Fruit fly (Drosophila melanogaster) whole organism, wandering third instar larva: ENCODE measurements around the gene CG3355.

ENCODE experiments used
- Abd-B ChIP-seq: fragments of >200 bp; optimal IDR thresholded peaks from 2 replicates; lab custom pipeline; 2017; ENCODE audit warnings: missing biosample characterization, missing genetic modification characterization
- CG32264 ChIP-seq: fragments of 200-800 bp; sonication (Bioruptor generic); optimal IDR thresholded peaks from 2 replicates; lab custom pipeline; 2016; ENCODE audit warnings: missing biosample characterization, missing genetic modification characterization
- CG9705 ChIP-seq: fragments of 200-800 bp; sonication (Bioruptor generic); optimal IDR thresholded peaks from 2 replicates; lab custom pipeline; 2018; ENCODE audit warnings: missing biosample characterization, mild to moderate bottlenecking, missing genetic modification characterization
- CrebA ChIP-seq: fragments of 200-800 bp; sonication (Bioruptor generic); optimal IDR thresholded peaks from 2 replicates; lab custom pipeline; 2016; ENCODE audit warnings: missing biosample characterization, mild to moderate bottlenecking, missing genetic modification characterization, borderline replicate concordance
- Dfd ChIP-seq: fragments of >200 bp; optimal IDR thresholded peaks from 2 replicates; lab custom pipeline; 2017; ENCODE audit warnings: missing biosample characterization, missing genetic modification characterization
- GATAd ChIP-seq: sonication (Bioruptor generic); optimal IDR thresholded peaks from 2 replicates; lab custom pipeline; 2016; ENCODE audit warnings: missing biosample characterization, missing genetic modification characterization
- HLH106 ChIP-seq: fragments of 200-800 bp; optimal IDR thresholded peaks from 3 replicates; lab custom pipeline; 2019; ENCODE audit warnings: missing biosample characterization, mild to moderate bottlenecking, missing genetic modification characterization, moderate library complexity
- Hr78 ChIP-seq: fragments of >200 bp; optimal IDR thresholded peaks from 2 replicates; lab custom pipeline; 2017; ENCODE audit warnings: missing biosample characterization, missing genetic modification characterization
- Hr83 ChIP-seq: fragments of 200-300 bp; sonication (Bioruptor generic); optimal IDR thresholded peaks from 2 replicates; lab custom pipeline; 2016; ENCODE audit warnings: missing biosample characterization, mild to moderate bottlenecking, missing genetic modification characterization, moderate library complexity; ENCODE audit not compliant: poor library complexity, severe bottlenecking
- Jra ChIP-seq: sonication (Bioruptor generic); optimal IDR thresholded peaks from 2 replicates; lab custom pipeline; 2016; ENCODE audit warnings: missing biosample characterization, missing genetic modification characterization
- Mio ChIP-seq: sonication (Bioruptor generic); optimal IDR thresholded peaks from 2 replicates; lab custom pipeline; 2016; ENCODE audit warnings: missing biosample characterization, missing genetic modification characterization
- Myc ChIP-seq: fragments of >200 bp; optimal IDR thresholded peaks from 2 replicates; lab custom pipeline; 2017
- N ChIP-seq: fragments of >200 bp; optimal IDR thresholded peaks from 2 replicates; lab custom pipeline; 2018; ENCODE audit warnings: missing biosample characterization, missing external identifiers, missing genetic modification characterization
- OdsH ChIP-seq: fragments of 200-800 bp; sonication (Bioruptor generic); optimal IDR thresholded peaks from 2 replicates; lab custom pipeline; 2016; ENCODE audit warnings: missing biosample characterization, mild to moderate bottlenecking, missing genetic modification characterization
- Rel ChIP-seq, 2 experiments: fragments of 200-800 bp; sonication (Bioruptor generic) in 1 of 2; optimal IDR thresholded peaks; 2 replicates in 1 of 2; 3 replicates in 1 of 2; lab custom pipeline; 2016 to 2019; ENCODE audit warnings: mild to moderate bottlenecking in 2 of 2, missing biosample characterization in 2 of 2, missing genetic modification characterization in 2 of 2, moderate library complexity in 1 of 2
- Sp1 ChIP-seq: fragments of 200-800 bp; sonication (Bioruptor generic); optimal IDR thresholded peaks from 3 replicates; lab custom pipeline; 2019; ENCODE audit warnings: missing biosample characterization, mild to moderate bottlenecking, missing genetic modification characterization, moderate library complexity
- Vsx2 ChIP-seq: fragments of 200-300, 225-300 bp; sonication (Bioruptor generic); optimal IDR thresholded peaks from 2 replicates; lab custom pipeline; 2018; ENCODE audit warnings: missing biosample characterization, missing genetic modification characterization; ENCODE audit not compliant: partially characterized antibody
- br ChIP-seq: fragments of 200-800 bp; sonication (Bioruptor generic); optimal IDR thresholded peaks from 2 replicates; lab custom pipeline; 2016; ENCODE audit warnings: missing biosample characterization, missing genetic modification characterization
- brk ChIP-seq: fragments of 200-800 bp; sonication (Bioruptor generic); optimal IDR thresholded peaks from 2 replicates; lab custom pipeline; 2016; ENCODE audit warnings: missing biosample characterization, mild to moderate bottlenecking, missing genetic modification characterization
- dl ChIP-seq, 2 experiments: fragments of 175-275, 200-275 bp in 1 of 2; fragments of 200-275 bp in 1 of 2; sonication (Bioruptor generic); optimal IDR thresholded peaks; lab custom pipeline; 2018; ENCODE audit warnings: mild to moderate bottlenecking in 2 of 2, missing biosample characterization in 2 of 2, missing genetic modification characterization in 2 of 2, moderate library complexity in 2 of 2; ENCODE audit not compliant: partially characterized antibody in 2 of 2, insufficient read depth in 1 of 2
- dmrt93B ChIP-seq: fragments of 200-800 bp; sonication (Bioruptor generic); optimal IDR thresholded peaks from 2 replicates; lab custom pipeline; 2018; ENCODE audit warnings: missing biosample characterization, mild to moderate bottlenecking, missing genetic modification characterization
- dsf ChIP-seq: sonication (Bioruptor generic); optimal IDR thresholded peaks from 2 replicates; lab custom pipeline; 2016; ENCODE audit warnings: missing biosample characterization, missing genetic modification characterization, borderline replicate concordance
- ey ChIP-seq: fragments of 200-800 bp; sonication (Bioruptor generic); optimal IDR thresholded peaks from 2 replicates; lab custom pipeline; 2016; ENCODE audit warnings: missing biosample characterization, missing genetic modification characterization
- foxo ChIP-seq, 2 experiments: fragments of 200-800 bp; sonication (Bioruptor generic); optimal IDR thresholded peaks; 2 replicates in 1 of 2; 3 replicates in 1 of 2; lab custom pipeline; 2016 to 2017; ENCODE audit warnings: missing biosample characterization in 2 of 2, missing genetic modification characterization in 2 of 2
- fru ChIP-seq: fragments of 200-800 bp; sonication (Bioruptor generic); optimal IDR thresholded peaks from 3 replicates; lab custom pipeline; 2016; ENCODE audit warnings: missing biosample characterization, mild to moderate bottlenecking, missing genetic modification characterization
- h ChIP-seq: fragments of 200-800 bp; sonication (Bioruptor generic); optimal IDR thresholded peaks from 3 replicates; lab custom pipeline; 2016; ENCODE audit warnings: missing biosample characterization, mild to moderate bottlenecking, missing genetic modification characterization
- lola ChIP-seq: fragments of >200 bp; optimal IDR thresholded peaks from 2 replicates; lab custom pipeline; 2017; ENCODE audit warnings: missing biosample characterization, missing genetic modification characterization
- pan ChIP-seq: fragments of >200 bp; optimal IDR thresholded peaks from 2 replicates; lab custom pipeline; 2017
- rgr ChIP-seq: fragments of 200-800 bp; sonication (Bioruptor generic); optimal IDR thresholded peaks from 3 replicates; lab custom pipeline; 2016; ENCODE audit warnings: missing biosample characterization, mild to moderate bottlenecking, missing genetic modification characterization
- sage ChIP-seq: fragments of 200-800 bp; sonication (Bioruptor generic); optimal IDR thresholded peaks from 2 replicates; lab custom pipeline; 2016; ENCODE audit warnings: missing biosample characterization, mild to moderate bottlenecking, missing genetic modification characterization
- tai ChIP-seq: sonication (Bioruptor generic); optimal IDR thresholded peaks from 2 replicates; lab custom pipeline; 2016; ENCODE audit warnings: missing biosample characterization, missing genetic modification characterization
- usp ChIP-seq: fragments of >200 bp; optimal IDR thresholded peaks from 2 replicates; lab custom pipeline; 2017; ENCODE audit warnings: missing biosample characterization, missing genetic modification characterization
- woc ChIP-seq: sonication (Bioruptor generic); optimal IDR thresholded peaks from 2 replicates; lab custom pipeline; 2016; ENCODE audit warnings: missing biosample characterization, mild to moderate bottlenecking, missing genetic modification characterization

Gene CG3355

DNA sequence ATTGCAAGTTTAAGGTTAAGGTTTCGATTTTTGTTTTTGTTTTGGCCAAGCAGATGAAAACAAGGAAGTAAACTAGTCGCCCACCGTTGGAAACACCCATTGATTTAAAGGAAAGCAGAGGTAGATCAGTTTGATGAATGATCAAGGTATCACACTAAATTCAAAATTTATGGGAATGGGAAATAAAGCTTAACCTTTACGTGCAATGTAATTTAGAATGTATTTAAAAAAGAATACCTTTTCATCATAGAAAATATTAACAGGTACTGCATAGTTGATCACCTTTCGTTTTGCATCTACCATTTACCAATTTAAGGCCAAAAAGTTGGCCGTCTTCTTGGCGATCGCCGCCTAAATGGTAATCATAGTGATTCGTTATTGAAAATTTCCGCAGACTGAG is 18.2 kb upstream of the CG3355 start:
- TF ChIP-seq rgr (no peak), Jra (GFP tag; lab: Kevin White, UChicago) (no peak), pan (lab: Kevin White, UChicago) (no peak), tai (GFP tag; lab: Kevin White, UChicago) (no peak), Dfd (GFP tag; lab: Kevin White, UChicago) (no peak), dl (GFP tag; optimal IDR thresholded peaks at IDR 0.05; lab: Kevin White, UChicago; ENCODE audit: insufficient read depth in 1 of 2, partially characterized antibody in 2 of 2) (no peak), usp (GFP tag; lab: Kevin White, UChicago) (no peak), GATAd (no peak)

dm6 chr2L:4635376-4635775 is 15.8 kb upstream of the CG3355 start:
- no peak for TF ChIP-seq Hr83 (GFP tag; lab: Kevin White, UChicago)
- no peak for TF ChIP-seq Jra (GFP tag; lab: Kevin White, UChicago)
- TF ChIP-seq foxo (GFP tag; optimal IDR thresholded peaks at IDR 0.05; lab: Kevin White, UChicago) = peak in 1 of 2 experiments; percentile 29
- TF ChIP-seq woc = peak; percentile 12
- TF ChIP-seq ey (GFP tag; lab: Kevin White, UChicago) = peak; percentile 11
- TF ChIP-seq rgr = peak; percentile 19
- no peak for TF ChIP-seq Mio (GFP tag; lab: Kevin White, UChicago)
- peak; percentile 33 for TF ChIP-seq h
- no peak for TF ChIP-seq Myc (lab: Kevin White, UChicago)
- peak; percentile 20 for TF ChIP-seq fru (GFP tag; lab: Kevin White, UChicago)
- TF ChIP-seq brk (GFP tag; lab: Kevin White, UChicago) = no peak
- TF ChIP-seq Hr78 (GFP tag; lab: Kevin White, UChicago) = no peak

DNA sequence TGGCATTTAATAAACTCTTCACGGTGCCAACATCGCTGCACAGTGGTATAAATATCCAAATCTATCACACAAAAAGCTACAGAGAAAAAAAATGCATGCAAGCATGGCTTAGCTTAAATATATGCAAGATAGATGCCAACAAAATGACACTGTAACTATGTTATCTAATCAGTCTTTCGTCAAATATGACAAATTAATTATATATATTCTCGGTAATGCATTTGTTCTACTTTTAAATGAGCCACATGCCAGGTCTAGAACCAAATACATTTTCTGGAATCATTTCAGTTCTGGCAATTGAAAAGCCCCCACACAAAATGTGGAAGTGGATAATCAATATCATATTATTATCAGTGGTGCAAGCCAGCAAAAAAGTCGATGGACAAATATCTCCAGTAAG is 10.2 kb upstream of the CG3355 start, which contains the start of gene BG642163:
Gene BG642163 (plus strand): TSS at position 301 of the 400 bp plus-strand sequence.
- no peak for TF ChIP-seq Rel (GFP tag; optimal IDR thresholded peaks at IDR 0.05; lab: Kevin White, UChicago)
- no peak for TF ChIP-seq Rel (tag; optimal IDR thresholded peaks at IDR 0.05; lab: Kevin White, UChicago)
- TF ChIP-seq sage (GFP tag; lab: Kevin White, UChicago) = no peak
- TF ChIP-seq foxo (GFP tag; optimal IDR thresholded peaks at IDR 0.05; lab: Kevin White, UChicago) = no peak
- no peak for TF ChIP-seq fru (GFP tag; lab: Kevin White, UChicago)
- no peak for TF ChIP-seq OdsH
- TF ChIP-seq N (GFP tag; lab: Kevin White, UChicago) = no peak
- TF ChIP-seq Myc (lab: Kevin White, UChicago) = no peak
- no peak for TF ChIP-seq woc
- no peak for TF ChIP-seq pan (lab: Kevin White, UChicago)
- TF ChIP-seq Dfd (GFP tag; lab: Kevin White, UChicago) = no peak
- TF ChIP-seq Mio (GFP tag; lab: Kevin White, UChicago) = no peak
- no peak for TF ChIP-seq dsf

DNA sequence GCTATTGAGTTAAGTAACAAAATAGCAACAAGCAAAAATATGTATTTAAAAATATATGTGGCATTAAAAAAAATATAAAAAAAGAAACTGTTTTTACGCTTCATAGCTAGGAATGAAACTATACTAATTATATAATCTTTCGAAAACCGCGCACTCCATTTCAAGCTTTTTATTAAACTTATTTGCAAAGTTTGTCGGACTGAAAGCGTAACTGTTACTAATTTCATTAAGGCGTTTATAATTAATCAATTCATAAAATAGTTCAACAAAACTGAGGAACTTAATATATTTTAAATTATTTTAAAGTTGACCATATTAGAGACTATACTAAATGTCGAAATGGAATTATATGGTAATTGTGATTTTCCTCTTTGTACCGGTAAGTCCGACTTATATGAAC is 8.5 kb upstream of the CG3355 start, which contains the start of gene CG15635:
Gene CG15635 (plus strand): TSS at position 301 of the 400 bp plus-strand sequence.
- TF ChIP-seq brk (GFP tag; lab: Kevin White, UChicago) = no peak
- no peak for TF ChIP-seq GATAd
- no peak for TF ChIP-seq Sp1 (GFP tag; lab: Kevin White, UChicago)
- no peak for TF ChIP-seq woc
- no peak for TF ChIP-seq Abd-B
- no peak for TF ChIP-seq dl (GFP tag; optimal IDR thresholded peaks at IDR 0.05; lab: Kevin White, UChicago; ENCODE audit: insufficient read depth in 1 of 2, partially characterized antibody in 2 of 2)

DNA sequence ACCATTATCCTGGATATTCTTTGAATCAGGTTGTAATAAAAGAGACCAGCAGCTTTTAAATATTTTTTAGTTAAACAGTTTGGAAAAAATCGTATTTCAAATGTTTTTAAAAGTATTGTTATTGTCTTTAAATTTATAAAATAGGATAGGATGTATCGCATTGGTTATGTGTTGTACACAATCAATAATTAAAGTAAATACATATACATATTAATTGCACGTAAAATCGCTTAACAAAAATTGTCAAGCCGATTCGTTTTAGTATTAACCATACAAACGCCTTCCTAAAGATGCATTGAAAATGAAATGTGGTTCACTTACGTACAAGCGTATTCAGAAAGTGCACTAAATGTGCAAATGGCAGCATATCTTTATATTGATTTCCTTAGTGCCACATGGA is 4.5 kb upstream of the CG3355 start, which contains the start of gene CG43798:
Gene CG43798 (plus strand): TSS at position 301 of the 400 bp plus-strand sequence.
- TF ChIP-seq sage (GFP tag; lab: Kevin White, UChicago) (no peak), Vsx2 (GFP tag; lab: Kevin White, UChicago) (no peak), br (GFP tag; lab: Kevin White, UChicago) (no peak), tai (GFP tag; lab: Kevin White, UChicago) (no peak), dl (GFP tag; optimal IDR thresholded peaks at IDR 0.05; lab: Kevin White, UChicago; ENCODE audit: insufficient read depth in 1 of 2, partially characterized antibody in 2 of 2) (no peak), Hr78 (GFP tag; lab: Kevin White, UChicago) (no peak), HLH106 (tag; lab: Kevin White, UChicago) (no peak), dmrt93B (GFP tag; lab: Kevin White, UChicago) (no peak), Hr83 (GFP tag; lab: Kevin White, UChicago) (no peak), lola (GFP tag; lab: Kevin White, UChicago) (no peak), N (GFP tag; lab: Kevin White, UChicago) (no peak), Abd-B (no peak), woc (no peak), ey (GFP tag; lab: Kevin White, UChicago) (no peak), CG9705 (GFP tag; lab: Kevin White, UChicago) (no peak), CrebA (GFP tag; lab: Kevin White, UChicago) (no peak), CG32264 (GFP tag; lab: Kevin White, UChicago) (no peak)
